Worm (Caenorhabditis elegans): ENCODE data around the gene perm-4.

DNA sequence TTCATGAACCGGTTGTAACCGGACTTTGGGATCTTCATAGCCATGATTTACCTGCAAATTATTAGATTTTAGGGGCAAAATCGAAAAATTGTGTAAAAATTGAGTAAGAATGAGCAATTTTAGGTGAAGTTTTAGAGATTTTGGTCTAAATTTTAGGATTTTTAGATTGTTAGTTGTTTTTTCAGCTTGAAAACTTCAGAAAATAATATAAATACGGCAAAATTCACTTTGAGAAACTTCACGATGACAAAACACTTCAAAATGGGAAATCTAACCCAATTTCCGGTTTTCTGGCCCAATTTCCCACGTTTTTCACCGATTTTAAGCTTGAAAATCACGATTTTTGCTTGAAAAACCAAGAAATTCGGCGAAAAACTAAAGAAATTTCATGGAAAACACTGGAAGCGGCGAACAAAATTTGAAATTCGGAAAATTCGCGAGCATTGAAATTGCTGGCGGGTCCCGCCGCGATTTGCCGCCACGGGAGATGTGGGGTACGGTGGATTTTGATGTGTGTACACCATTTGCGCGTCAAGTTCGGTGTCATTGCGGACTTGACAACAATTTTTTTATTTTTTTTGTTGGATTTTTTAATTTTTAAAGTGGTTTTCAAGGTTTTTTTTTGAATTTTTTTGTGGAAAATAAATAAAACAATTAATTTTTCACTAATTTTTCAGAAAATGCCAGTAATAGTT is 30.9 kb downstream of the perm-4 start, which contains the start of the genes cct-8 and Y55F3AR.2:
- TF ChIP-seq pha-4 (tag; optimal IDR thresholded peaks at IDR 0.05) (peak; percentile 97), egl-27 (tag; optimal IDR thresholded peaks at IDR 0.05) (peak; percentile 83), elt-2 (tag; optimal IDR thresholded peaks at IDR 0.05) (peak; percentile 76), skn-1 (tag; optimal IDR thresholded peaks at IDR 0.05) (peak; percentile 92), daf-12 (tag; optimal IDR thresholded peaks at IDR 0.05) (no peak), lin-15B (tag; optimal IDR thresholded peaks at IDR 0.05) (peak; percentile 95), pqm-1 (tag; optimal IDR thresholded peaks at IDR 0.05) (peak; percentile 83), nhr-12 (tag; optimal IDR thresholded peaks at IDR 0.05) (no peak), ZK546.5 (tag; optimal IDR thresholded peaks at IDR 0.05) (peak; percentile 51), ceh-82 (tag; optimal IDR thresholded peaks at IDR 0.05) (peak; percentile 89), nhr-28 (tag; optimal IDR thresholded peaks at IDR 0.05) (no peak), nhr-237 (tag; optimal IDR thresholded peaks at IDR 0.05) (no peak)
